Fruit fly (Drosophila melanogaster): Measurements from ENCODE around the gene CG17544.
A peak's percentile ranks its signal among the peaks of the same experiment; 100 is the strongest.

Gene CG17544

DNA sequence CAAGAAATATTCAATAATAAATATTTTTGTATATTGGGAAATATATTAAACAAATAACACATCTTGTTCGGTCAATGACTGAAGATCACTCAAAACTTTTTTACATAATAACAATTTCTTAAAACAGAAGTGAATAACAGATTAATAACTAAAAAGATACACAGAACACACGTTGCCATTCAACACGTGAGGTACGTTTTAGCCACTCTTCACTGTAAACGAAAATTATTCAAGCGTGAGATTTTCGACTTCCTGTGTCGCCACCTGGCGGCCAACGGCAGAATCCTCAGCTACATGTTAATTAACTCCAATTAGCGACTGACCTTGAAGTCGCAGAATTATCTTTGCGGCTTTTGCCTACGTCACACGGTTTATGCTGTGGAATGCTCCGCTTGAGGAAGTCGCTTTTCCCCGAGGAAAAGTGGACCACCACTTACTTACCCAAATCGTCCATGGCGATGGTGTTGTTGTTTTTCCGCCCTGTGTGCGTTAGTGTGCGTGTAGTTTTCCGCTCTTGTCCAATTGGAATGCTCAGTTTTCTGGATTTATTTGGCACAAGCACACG is 27.6 kb upstream of the CG17544 start (continued):
- TF ChIP-seq Dip3 (GFP tag; optimal IDR thresholded peaks at IDR 0.05) (peak; percentile 45), NC2α (GFP tag; optimal IDR thresholded peaks at IDR 0.05) (no peak), CG18764 (GFP tag; optimal IDR thresholded peaks at IDR 0.05) (peak; percentile 49), CG17612 (GFP tag; IDR thresholded peaks at IDR 0.05) (0 out of 2 replicates have a peak, but pooled peaks have one; percentile 4), oc (tag; optimal IDR thresholded peaks at IDR 0.05) (peak; percentile 33), Elba2 (GFP tag; optimal IDR thresholded peaks at IDR 0.05) (peak; percentile 89), scrt (GFP tag; optimal IDR thresholded peaks at IDR 0.05) (peak; percentile 53), odd (GFP tag; optimal IDR thresholded peaks at IDR 0.05) (peak; percentile 52), Fer3 (tag; optimal IDR thresholded peaks at IDR 0.05) (peak; percentile 71), CG6689 (GFP tag; IDR thresholded peaks at IDR 0.05) (peak; percentile 64; the same call in 1 of the 2 replicates), bab2 (GFP tag; optimal IDR thresholded peaks at IDR 0.05) (peak; percentile 52), CG34422 (GFP tag; IDR thresholded peaks at IDR 0.05) (peak; percentile 55; the same call in 2 of the 3 replicates), Doc3 (GFP tag; IDR thresholded peaks at IDR 0.05; ENCODE audit: partially characterized antibody) (no peak), CG8478 (optimal IDR thresholded peaks at IDR 0.05) (no peak), fd64A (GFP tag; optimal IDR thresholded peaks at IDR 0.05) (no peak), CG4360 (GFP tag; IDR thresholded peaks at IDR 0.05) (peak; percentile 80), zen (tag; optimal IDR thresholded peaks at IDR 0.05) (peak; percentile 80), CG11398 (GFP tag; optimal IDR thresholded peaks at IDR 0.05) (no peak), kay (GFP tag; optimal IDR thresholded peaks at IDR 0.05) (no peak), CG10431 (GFP tag; optimal IDR thresholded peaks at IDR 0.05) (peak; percentile 48), btn (GFP tag; optimal IDR thresholded peaks at IDR 0.05) (peak; percentile 3), CG32772 (GFP tag; IDR thresholded peaks at IDR 0.05) (peak; percentile 50), zfh1 (GFP tag; IDR thresholded peaks at IDR 0.05) (peak; percentile 82), CG17912 (GFP tag; optimal IDR thresholded peaks at IDR 0.05) (peak; percentile 73), CG32532 (GFP tag; IDR thresholded peaks at IDR 0.05) (peak; percentile 83), CG10267 (tag; optimal IDR thresholded peaks at IDR 0.05) (peak; percentile 51), grau (tag; optimal IDR thresholded peaks at IDR 0.05) (peak; percentile 97), CG6683 (GFP tag; optimal IDR thresholded peaks at IDR 0.05) (no peak), NfI (GFP tag; optimal IDR thresholded peaks at IDR 0.05) (peak; percentile 66), CG2875 (GFP tag; optimal IDR thresholded peaks at IDR 0.05) (peak; percentile 54), bigmax (GFP tag; optimal IDR thresholded peaks at IDR 0.05) (no peak), Xrp1 (GFP tag; IDR thresholded peaks at IDR 0.05) (peak; percentile 75), Lhr (GFP tag; optimal IDR thresholded peaks at IDR 0.05) (peak; percentile 20), MTF-1 (GFP tag; optimal IDR thresholded peaks at IDR 0.05; ENCODE audit: borderline replicate concordance) (peak; percentile 53), Dip2 (GFP tag; IDR thresholded peaks at IDR 0.05) (no peak), Sry-δ (GFP tag; optimal IDR thresholded peaks at IDR 0.05) (no peak), HLHmδ (GFP tag; optimal IDR thresholded peaks at IDR 0.05) (no peak), sc (optimal IDR thresholded peaks at IDR 0.05) (no peak), sc (GFP tag; optimal IDR thresholded peaks at IDR 0.05) (peak; percentile 14), Atf6 (GFP tag; IDR thresholded peaks at IDR 0.05) (peak; percentile 77), CG3726 (GFP tag; IDR thresholded peaks at IDR 0.05) (peak; percentile 71; the same call in 1 of the 3 replicates), CG14710 (tag; optimal IDR thresholded peaks at IDR 0.05) (peak; percentile 49), CG14667 (GFP tag; IDR thresholded peaks at IDR 0.05) (peak; percentile 39), CkIIα-i1 (GFP tag; IDR thresholded peaks at IDR 0.05) (no peak), da (GFP tag; optimal IDR thresholded peaks at IDR 0.05) (no peak), Sin3A (optimal IDR thresholded peaks at IDR 0.05) (no peak), Tbp (GFP tag; optimal IDR thresholded peaks at IDR 0.05) (no peak), vvl (GFP tag; IDR thresholded peaks at IDR 0.05) (peak; percentile 81), Usf (GFP tag; optimal IDR thresholded peaks at IDR 0.05) (peak; percentile 39), CG13296 (GFP tag; optimal IDR thresholded peaks at IDR 0.05) (peak; percentile 58), Nf-YB (GFP tag; optimal IDR thresholded peaks at IDR 0.05) (no peak), CG7556 (GFP tag; optimal IDR thresholded peaks at IDR 0.05) (peak; percentile 66)
